Fruit fly (Drosophila melanogaster) whole organism, wandering third instar larva: ENCODE measurements around the gene CG1958.

Source experiments
- Abd-B ChIP-seq: fragments of >200 bp; optimal IDR thresholded peaks from 2 replicates; lab custom pipeline; 2017; ENCODE audit warnings: missing biosample characterization, missing genetic modification characterization
- CG32264 ChIP-seq: fragments of 200-800 bp; sonication (Bioruptor generic); optimal IDR thresholded peaks from 2 replicates; lab custom pipeline; 2016; ENCODE audit warnings: missing biosample characterization, missing genetic modification characterization
- CG9705 ChIP-seq: fragments of 200-800 bp; sonication (Bioruptor generic); optimal IDR thresholded peaks from 2 replicates; lab custom pipeline; 2018; ENCODE audit warnings: missing biosample characterization, mild to moderate bottlenecking, missing genetic modification characterization
- CrebA ChIP-seq: fragments of 200-800 bp; sonication (Bioruptor generic); optimal IDR thresholded peaks from 2 replicates; lab custom pipeline; 2016; ENCODE audit warnings: missing biosample characterization, mild to moderate bottlenecking, missing genetic modification characterization, borderline replicate concordance
- Dfd ChIP-seq: fragments of >200 bp; optimal IDR thresholded peaks from 2 replicates; lab custom pipeline; 2017; ENCODE audit warnings: missing biosample characterization, missing genetic modification characterization
- Dif ChIP-seq: fragments of 200-275, 200-300 bp; sonication (Bioruptor generic); optimal IDR thresholded peaks from 2 replicates; lab custom pipeline; 2018; ENCODE audit warnings: missing biosample characterization, missing genetic modification characterization; ENCODE audit not compliant: partially characterized antibody
- GATAd ChIP-seq: sonication (Bioruptor generic); optimal IDR thresholded peaks from 2 replicates; lab custom pipeline; 2016; ENCODE audit warnings: missing biosample characterization, missing genetic modification characterization
- HLH106 ChIP-seq: fragments of 200-800 bp; optimal IDR thresholded peaks from 3 replicates; lab custom pipeline; 2019; ENCODE audit warnings: missing biosample characterization, mild to moderate bottlenecking, missing genetic modification characterization, moderate library complexity
- Hnf4 ChIP-seq: fragments of 200-800 bp; sonication (Bioruptor generic); optimal IDR thresholded peaks from 2 replicates; lab custom pipeline; 2016; ENCODE audit warnings: missing biosample characterization, mild to moderate bottlenecking, missing genetic modification characterization
- Hr78 ChIP-seq: fragments of >200 bp; optimal IDR thresholded peaks from 2 replicates; lab custom pipeline; 2017; ENCODE audit warnings: missing biosample characterization, missing genetic modification characterization
- Hr83 ChIP-seq: fragments of 200-300 bp; sonication (Bioruptor generic); optimal IDR thresholded peaks from 2 replicates; lab custom pipeline; 2016; ENCODE audit warnings: missing biosample characterization, mild to moderate bottlenecking, missing genetic modification characterization, moderate library complexity; ENCODE audit not compliant: poor library complexity, severe bottlenecking
- Jra ChIP-seq: sonication (Bioruptor generic); optimal IDR thresholded peaks from 2 replicates; lab custom pipeline; 2016; ENCODE audit warnings: missing biosample characterization, missing genetic modification characterization
- Mio ChIP-seq: sonication (Bioruptor generic); optimal IDR thresholded peaks from 2 replicates; lab custom pipeline; 2016; ENCODE audit warnings: missing biosample characterization, missing genetic modification characterization
- Myc ChIP-seq: fragments of >200 bp; optimal IDR thresholded peaks from 2 replicates; lab custom pipeline; 2017
- N ChIP-seq: fragments of >200 bp; optimal IDR thresholded peaks from 2 replicates; lab custom pipeline; 2018; ENCODE audit warnings: missing biosample characterization, missing external identifiers, missing genetic modification characterization
- OdsH ChIP-seq: fragments of 200-800 bp; sonication (Bioruptor generic); optimal IDR thresholded peaks from 2 replicates; lab custom pipeline; 2016; ENCODE audit warnings: missing biosample characterization, mild to moderate bottlenecking, missing genetic modification characterization
- Rel ChIP-seq, 2 experiments: fragments of 200-800 bp; sonication (Bioruptor generic) in 1 of 2; optimal IDR thresholded peaks; 2 replicates in 1 of 2; 3 replicates in 1 of 2; lab custom pipeline; 2016 to 2019; ENCODE audit warnings: mild to moderate bottlenecking in 2 of 2, missing biosample characterization in 2 of 2, missing genetic modification characterization in 2 of 2, moderate library complexity in 1 of 2
- Sp1 ChIP-seq: fragments of 200-800 bp; sonication (Bioruptor generic); optimal IDR thresholded peaks from 3 replicates; lab custom pipeline; 2019; ENCODE audit warnings: missing biosample characterization, mild to moderate bottlenecking, missing genetic modification characterization, moderate library complexity
- Vsx2 ChIP-seq: fragments of 200-300, 225-300 bp; sonication (Bioruptor generic); optimal IDR thresholded peaks from 2 replicates; lab custom pipeline; 2018; ENCODE audit warnings: missing biosample characterization, missing genetic modification characterization; ENCODE audit not compliant: partially characterized antibody
- br ChIP-seq: fragments of 200-800 bp; sonication (Bioruptor generic); optimal IDR thresholded peaks from 2 replicates; lab custom pipeline; 2016; ENCODE audit warnings: missing biosample characterization, missing genetic modification characterization
- brk ChIP-seq: fragments of 200-800 bp; sonication (Bioruptor generic); optimal IDR thresholded peaks from 2 replicates; lab custom pipeline; 2016; ENCODE audit warnings: missing biosample characterization, mild to moderate bottlenecking, missing genetic modification characterization
- dl ChIP-seq, 2 experiments: fragments of 175-275, 200-275 bp in 1 of 2; fragments of 200-275 bp in 1 of 2; sonication (Bioruptor generic); optimal IDR thresholded peaks; lab custom pipeline; 2018; ENCODE audit warnings: mild to moderate bottlenecking in 2 of 2, missing biosample characterization in 2 of 2, missing genetic modification characterization in 2 of 2, moderate library complexity in 2 of 2; ENCODE audit not compliant: partially characterized antibody in 2 of 2, insufficient read depth in 1 of 2
- dmrt93B ChIP-seq: fragments of 200-800 bp; sonication (Bioruptor generic); optimal IDR thresholded peaks from 2 replicates; lab custom pipeline; 2018; ENCODE audit warnings: missing biosample characterization, mild to moderate bottlenecking, missing genetic modification characterization
- dsf ChIP-seq: sonication (Bioruptor generic); optimal IDR thresholded peaks from 2 replicates; lab custom pipeline; 2016; ENCODE audit warnings: missing biosample characterization, missing genetic modification characterization, borderline replicate concordance
- ey ChIP-seq: fragments of 200-800 bp; sonication (Bioruptor generic); optimal IDR thresholded peaks from 2 replicates; lab custom pipeline; 2016; ENCODE audit warnings: missing biosample characterization, missing genetic modification characterization
- foxo ChIP-seq, 2 experiments: fragments of 200-800 bp; sonication (Bioruptor generic); optimal IDR thresholded peaks; 2 replicates in 1 of 2; 3 replicates in 1 of 2; lab custom pipeline; 2016 to 2017; ENCODE audit warnings: missing biosample characterization in 2 of 2, missing genetic modification characterization in 2 of 2
- fru ChIP-seq: fragments of 200-800 bp; sonication (Bioruptor generic); optimal IDR thresholded peaks from 3 replicates; lab custom pipeline; 2016; ENCODE audit warnings: missing biosample characterization, mild to moderate bottlenecking, missing genetic modification characterization
- h ChIP-seq: fragments of 200-800 bp; sonication (Bioruptor generic); optimal IDR thresholded peaks from 3 replicates; lab custom pipeline; 2016; ENCODE audit warnings: missing biosample characterization, mild to moderate bottlenecking, missing genetic modification characterization
- jim ChIP-seq: fragments of 175-275, 200-325 bp; sonication (Bioruptor generic); optimal IDR thresholded peaks from 2 replicates; lab custom pipeline; 2016; ENCODE audit warnings: missing biosample characterization, mild to moderate bottlenecking, missing genetic modification characterization
- lola ChIP-seq: fragments of >200 bp; optimal IDR thresholded peaks from 2 replicates; lab custom pipeline; 2017; ENCODE audit warnings: missing biosample characterization, missing genetic modification characterization
- pan ChIP-seq: fragments of >200 bp; optimal IDR thresholded peaks from 2 replicates; lab custom pipeline; 2017
- psq ChIP-seq: fragments of 200-800 bp; sonication (Bioruptor generic); optimal IDR thresholded peaks from 3 replicates; lab custom pipeline; 2017; ENCODE audit warnings: missing biosample characterization, mild to moderate bottlenecking, missing genetic modification characterization, moderate library complexity
- rgr ChIP-seq: fragments of 200-800 bp; sonication (Bioruptor generic); optimal IDR thresholded peaks from 3 replicates; lab custom pipeline; 2016; ENCODE audit warnings: missing biosample characterization, mild to moderate bottlenecking, missing genetic modification characterization
- sage ChIP-seq: fragments of 200-800 bp; sonication (Bioruptor generic); optimal IDR thresholded peaks from 2 replicates; lab custom pipeline; 2016; ENCODE audit warnings: missing biosample characterization, mild to moderate bottlenecking, missing genetic modification characterization
- sv ChIP-seq: fragments of 200-800 bp; sonication (Bioruptor generic); optimal IDR thresholded peaks from 3 replicates; lab custom pipeline; 2016; ENCODE audit warnings: missing biosample characterization, missing genetic modification characterization
- tai ChIP-seq: sonication (Bioruptor generic); optimal IDR thresholded peaks from 2 replicates; lab custom pipeline; 2016; ENCODE audit warnings: missing biosample characterization, missing genetic modification characterization
- usp ChIP-seq: fragments of >200 bp; optimal IDR thresholded peaks from 2 replicates; lab custom pipeline; 2017; ENCODE audit warnings: missing biosample characterization, missing genetic modification characterization
- woc ChIP-seq: sonication (Bioruptor generic); optimal IDR thresholded peaks from 2 replicates; lab custom pipeline; 2016; ENCODE audit warnings: missing biosample characterization, mild to moderate bottlenecking, missing genetic modification characterization

Gene CG1958

DNA sequence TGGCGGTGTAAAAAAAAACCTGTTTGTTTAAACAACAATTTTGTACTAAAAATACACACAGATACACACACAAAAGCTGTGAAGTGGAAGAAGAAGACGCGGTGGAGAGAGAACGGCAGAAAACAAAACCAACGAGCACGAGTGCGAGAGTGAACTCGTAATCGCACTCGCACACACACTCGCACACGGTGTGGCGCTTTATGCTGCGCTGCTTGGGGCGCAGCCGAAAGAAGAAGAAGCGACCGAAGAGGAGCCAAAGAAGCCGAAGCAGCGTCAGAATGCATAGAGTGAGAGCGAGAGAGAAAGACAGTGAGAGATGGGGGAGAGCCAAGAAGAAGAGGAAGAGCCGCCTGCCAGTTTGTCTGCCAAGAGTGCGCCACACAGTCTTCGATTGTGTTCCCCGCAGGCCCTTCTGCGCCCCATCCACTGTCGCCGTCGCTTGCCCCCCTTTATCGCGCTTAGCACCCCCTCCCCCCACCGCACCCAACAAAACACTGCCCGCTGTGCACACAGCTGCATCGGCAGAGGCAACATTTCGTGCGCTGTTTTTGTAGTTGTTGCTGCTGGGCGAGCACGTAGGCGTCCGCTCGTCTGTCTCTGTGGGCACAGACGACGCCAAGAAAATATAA is 34.1 kb downstream of the CG1958 start:
- TF ChIP-seq Hr78 (no peak), OdsH (no peak), Dfd (GFP tag; lab: Kevin White, UChicago) (no peak), foxo (GFP tag; optimal IDR thresholded peaks at IDR 0.05; lab: Kevin White, UChicago) (no peak), psq (GFP tag; lab: Kevin White, UChicago) (peak; percentile 88), GATAd (GFP tag; lab: Kevin White, UChicago) (no peak), CG32264 (GFP tag; lab: Kevin White, UChicago) (no peak), woc (GFP tag; lab: Kevin White, UChicago) (no peak), dmrt93B (no peak), Hnf4 (peak; percentile 36), ey (GFP tag; lab: Kevin White, UChicago) (no peak), Sp1 (no peak), br (GFP tag; lab: Kevin White, UChicago) (no peak), dsf (GFP tag; lab: Kevin White, UChicago) (no peak), sv (no peak), CrebA (GFP tag; lab: Kevin White, UChicago) (peak; percentile 28), Abd-B (GFP tag; lab: Kevin White, UChicago) (no peak), Mio (GFP tag; lab: Kevin White, UChicago) (no peak), Jra (GFP tag; lab: Kevin White, UChicago) (no peak), HLH106 (tag; lab: Kevin White, UChicago) (no peak), dl (GFP tag; optimal IDR thresholded peaks at IDR 0.05; lab: Kevin White, UChicago; ENCODE audit: insufficient read depth in 1 of 2, partially characterized antibody in 2 of 2) (peak; percentile 46 to 55), CG9705 (GFP tag; lab: Kevin White, UChicago) (no peak), pan (lab: Kevin White, UChicago) (no peak), lola (no peak), tai (GFP tag; lab: Kevin White, UChicago) (no peak), Myc (no peak), Vsx2 (GFP tag; lab: Kevin White, UChicago) (no peak), N (GFP tag; lab: Kevin White, UChicago) (no peak), Hr83 (GFP tag; lab: Kevin White, UChicago) (peak; percentile 42), fru (GFP tag; lab: Kevin White, UChicago) (peak; percentile 32), Dif (peak; percentile 67), brk (no peak), jim (GFP tag; lab: Kevin White, UChicago) (peak; percentile 80), h (GFP tag; lab: Kevin White, UChicago) (peak; percentile 48), sage (no peak), rgr (GFP tag; lab: Kevin White, UChicago) (no peak), Rel (GFP tag; optimal IDR thresholded peaks at IDR 0.05; lab: Kevin White, UChicago) (no peak), Rel (tag; optimal IDR thresholded peaks at IDR 0.05; lab: Kevin White, UChicago) (no peak), usp (no peak)

DNA sequence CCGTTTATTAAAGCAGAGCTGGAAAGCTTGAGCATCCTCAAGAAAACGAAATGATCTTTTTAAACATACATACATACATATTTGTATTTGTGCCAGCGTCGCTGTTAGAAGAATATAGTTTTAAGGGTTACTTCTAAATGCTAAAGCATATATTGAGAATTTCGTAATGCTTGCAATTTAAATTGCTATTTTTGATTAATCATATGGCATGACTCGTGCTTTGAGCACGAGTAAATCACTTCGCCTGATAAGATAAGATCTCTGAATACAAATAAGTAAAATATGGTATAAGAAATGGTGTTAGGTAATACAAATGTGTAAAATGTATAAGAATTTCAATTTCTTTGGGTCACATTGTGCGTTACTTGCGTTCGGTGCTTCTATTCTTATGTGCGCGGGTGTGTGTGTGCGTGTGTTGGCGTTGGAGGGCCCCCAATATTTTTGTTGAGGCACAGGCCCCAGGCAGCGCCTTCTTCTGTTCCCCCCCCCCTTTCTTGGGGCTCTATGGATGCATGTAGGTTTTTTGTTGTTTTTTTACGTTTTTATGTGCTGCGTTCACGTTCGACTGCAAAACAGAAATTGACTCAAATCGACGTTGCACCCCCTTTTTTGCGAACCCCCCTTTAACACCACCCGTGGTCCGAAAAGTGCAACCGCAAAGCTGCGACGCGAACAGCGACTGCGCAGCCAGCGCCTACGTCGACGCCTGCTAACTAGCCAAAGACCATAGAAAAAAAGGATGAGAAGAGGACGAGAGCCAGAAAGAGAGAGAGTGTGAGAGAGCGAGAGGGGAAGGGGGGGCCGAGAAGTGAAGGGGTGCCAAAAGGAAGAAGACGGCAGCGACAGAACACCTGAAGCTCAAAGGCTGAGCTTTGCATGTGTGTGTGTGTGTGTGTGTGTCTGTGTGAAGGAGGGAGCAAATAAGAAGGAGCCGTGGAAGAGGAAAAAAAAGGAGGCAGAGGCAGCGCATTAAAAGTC is 34.9 kb downstream of the CG1958 start:
- TF ChIP-seq Jra (GFP tag; lab: Kevin White, UChicago) (no peak), Hnf4 (peak; percentile 39), sv (peak; percentile 42), Hr83 (GFP tag; lab: Kevin White, UChicago) (peak; percentile 22), sage (peak; percentile 46), usp (no peak), woc (GFP tag; lab: Kevin White, UChicago) (peak; percentile 72), psq (GFP tag; lab: Kevin White, UChicago) (peak; percentile 95), lola (no peak), Rel (GFP tag; optimal IDR thresholded peaks at IDR 0.05; lab: Kevin White, UChicago) (no peak), Rel (tag; optimal IDR thresholded peaks at IDR 0.05; lab: Kevin White, UChicago) (no peak), jim (GFP tag; lab: Kevin White, UChicago) (no peak), HLH106 (tag; lab: Kevin White, UChicago) (peak; percentile 66), GATAd (GFP tag; lab: Kevin White, UChicago) (peak; percentile 4), Dif (peak; percentile 46), Hr78 (no peak), foxo (GFP tag; optimal IDR thresholded peaks at IDR 0.05; lab: Kevin White, UChicago) (peak in 1 of 2 experiments; percentile 71), CrebA (GFP tag; lab: Kevin White, UChicago) (no peak), Sp1 (peak; percentile 83), N (GFP tag; lab: Kevin White, UChicago) (no peak), fru (GFP tag; lab: Kevin White, UChicago) (peak; percentile 42), dl (GFP tag; optimal IDR thresholded peaks at IDR 0.05; lab: Kevin White, UChicago; ENCODE audit: insufficient read depth in 1 of 2, partially characterized antibody in 2 of 2) (no peak), CG9705 (GFP tag; lab: Kevin White, UChicago) (peak; percentile 64), Mio (GFP tag; lab: Kevin White, UChicago) (no peak), h (GFP tag; lab: Kevin White, UChicago) (peak; percentile 73), br (GFP tag; lab: Kevin White, UChicago) (peak; percentile 59), OdsH (peak; percentile 59), Vsx2 (GFP tag; lab: Kevin White, UChicago) (peak; percentile 67), brk (no peak), ey (GFP tag; lab: Kevin White, UChicago) (peak; percentile 75), Abd-B (GFP tag; lab: Kevin White, UChicago) (no peak), Myc (no peak), dmrt93B (peak; percentile 81), tai (GFP tag; lab: Kevin White, UChicago) (peak; percentile 29), CG32264 (GFP tag; lab: Kevin White, UChicago) (no peak), rgr (GFP tag; lab: Kevin White, UChicago) (peak; percentile 57), pan (lab: Kevin White, UChicago) (no peak)
